Fruit fly (Drosophila melanogaster): ENCODE results near the gene CG13358.

DNA sequence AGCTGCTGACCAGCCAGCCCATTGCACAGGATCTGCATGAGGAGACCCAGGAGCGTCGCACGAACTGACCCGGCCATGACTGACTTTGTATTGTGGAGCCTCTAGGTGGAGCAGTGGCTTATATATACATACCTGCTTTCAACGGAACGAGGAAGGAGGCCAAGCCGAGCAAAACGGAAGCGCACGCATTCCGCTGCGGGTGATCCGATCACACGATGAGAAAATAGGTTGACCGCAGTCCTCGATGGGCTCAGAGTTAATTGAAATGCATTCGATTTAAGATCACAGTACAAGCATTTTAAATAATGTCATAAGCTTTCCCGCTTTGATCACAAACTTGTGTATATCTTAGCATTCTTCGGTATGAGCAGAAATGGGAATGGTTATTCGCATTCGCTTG, at the start of gene CG13358:
- TF ChIP-seq h (optimal IDR thresholded peaks at IDR 0.05), result no peak
- TF ChIP-seq psq (optimal IDR thresholded peaks at IDR 0.05), result no peak

All from Kc167 (cell line).